Worm (Caenorhabditis elegans) whole organism, late embryonic: ENCODE measurements around the gene ZK105.3.

Experiments used
- C08G9.2 ChIP-seq: sonication (generic microtip); optimal IDR thresholded peaks from 2 replicates; lab custom pipeline; 2016; ENCODE audit warnings: mild to moderate bottlenecking, missing genetic modification characterization, moderate library complexity, missing compliant biosample characterization
- C38D4.7 ChIP-seq: fragments of 200-800 bp; sonication (Bioruptor generic); optimal IDR thresholded peaks from 2 replicates; lab custom pipeline; 2018; ENCODE audit warnings: mild to moderate bottlenecking, missing genetic modification characterization, moderate library complexity, missing compliant biosample characterization
- T23F11.4 ChIP-seq: fragments of 200-800 bp; sonication (Bioruptor generic); optimal IDR thresholded peaks from 2 replicates; lab custom pipeline; 2018; ENCODE audit warnings: mild to moderate bottlenecking, missing genetic modification characterization, missing compliant biosample characterization
- Y22D7AL.16 ChIP-seq: sonication (generic microtip); optimal IDR thresholded peaks from 2 replicates; lab custom pipeline; 2016; ENCODE audit warnings: missing genetic modification characterization, missing compliant biosample characterization
- ceh-18 ChIP-seq: sonication (generic microtip); optimal IDR thresholded peaks from 2 replicates; lab custom pipeline; 2016; ENCODE audit warnings: missing genetic modification characterization, missing compliant biosample characterization
- ceh-34 ChIP-seq: sonication (generic microtip); optimal IDR thresholded peaks from 2 replicates; lab custom pipeline; 2016; ENCODE audit warnings: mild to moderate bottlenecking, missing genetic modification characterization, missing compliant biosample characterization
- ceh-48 ChIP-seq: sonication (generic microtip); optimal IDR thresholded peaks from 2 replicates; lab custom pipeline; 2016; ENCODE audit warnings: missing genetic modification characterization, inconsistent platforms, missing compliant biosample characterization
- gmeb-2 ChIP-seq: sonication (generic microtip); optimal IDR thresholded peaks from 2 replicates; lab custom pipeline; 2016; ENCODE audit warnings: missing genetic modification characterization, inconsistent platforms, missing compliant biosample characterization
- lin-11 ChIP-seq: fragments of 200-800 bp; sonication (Bioruptor generic); optimal IDR thresholded peaks from 2 replicates; lab custom pipeline; 2018; ENCODE audit warnings: mild to moderate bottlenecking, missing genetic modification characterization, missing compliant biosample characterization
- nfya-1 ChIP-seq: sonication (generic microtip); optimal IDR thresholded peaks from 2 replicates; lab custom pipeline; 2017; ENCODE audit warnings: missing genetic modification characterization, mild to moderate bottlenecking, missing compliant biosample characterization, antibody characterized with exemption, moderate library complexity
- pha-2 ChIP-seq: sonication (generic microtip); optimal IDR thresholded peaks from 2 replicates; lab custom pipeline; 2017; ENCODE audit warnings: mild to moderate bottlenecking, missing genetic modification characterization, missing compliant biosample characterization
- pha-4 ChIP-seq: fragments of 150-350 bp; optimal IDR thresholded peaks from 2 replicates; lab custom pipeline; 2018; ENCODE audit warnings: missing biosample characterization, missing genetic modification reagents, missing genetic modification characterization
- ref-2 ChIP-seq: sonication (generic microtip); optimal IDR thresholded peaks from 2 replicates; lab custom pipeline; 2016; ENCODE audit warnings: missing genetic modification characterization, missing compliant biosample characterization
- sdc-2 ChIP-seq: sonication (generic microtip); optimal IDR thresholded peaks from 2 replicates; lab custom pipeline; 2016; ENCODE audit warnings: missing genotype, missing genetic modification characterization, missing compliant biosample characterization
- sox-2 ChIP-seq: fragments of 200-800 bp; sonication (Bioruptor generic); IDR thresholded peaks from 2 replicates; pipeline ENCODE4 v1.3.6; 2022; ENCODE audit warnings: missing genetic modification reagents, missing genetic modification characterization, missing compliant biosample characterization
- tbx-2 ChIP-seq: sonication (generic microtip); optimal IDR thresholded peaks from 2 replicates; lab custom pipeline; 2016; ENCODE audit warnings: missing genetic modification characterization, missing compliant biosample characterization
- unc-42 ChIP-seq: sonication (generic microtip); optimal IDR thresholded peaks from 2 replicates; lab custom pipeline; 2016; ENCODE audit warnings: missing genotype, missing genetic modification characterization, missing compliant biosample characterization
- unc-86 ChIP-seq: sonication (generic microtip); optimal IDR thresholded peaks from 2 replicates; lab custom pipeline; 2016; ENCODE audit warnings: missing genetic modification characterization, missing compliant biosample characterization

The ZK105.3 gene

DNA sequence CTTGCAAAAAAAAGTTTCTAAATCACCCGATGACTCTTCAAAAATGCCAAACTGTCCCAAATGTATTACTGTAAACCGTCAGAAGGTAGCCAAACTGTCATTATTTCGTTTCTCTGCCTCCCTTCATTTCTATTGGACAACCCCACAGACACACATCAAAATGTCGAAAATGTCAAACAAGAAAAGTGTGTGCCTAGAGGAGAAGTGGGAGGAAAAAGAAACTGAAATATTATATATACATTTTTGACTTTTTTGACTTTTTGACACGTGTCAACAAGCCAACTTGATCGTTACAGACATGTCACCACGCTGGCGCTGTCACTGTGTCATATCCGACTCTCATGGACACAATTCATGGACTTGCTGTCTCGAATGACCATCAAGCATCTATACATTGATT is 52.8 kb downstream of the ZK105.3 start:
- TF ChIP-seq sdc-2 (tag; lab: Kevin White, UChicago) = no peak
- TF ChIP-seq pha-4 (tag; lab: Kevin White, UChicago) = no peak
- TF ChIP-seq C08G9.2 (tag; lab: Kevin White, UChicago) = no peak
- TF ChIP-seq ceh-34 (tag; lab: Kevin White, UChicago) = no peak
- no peak for TF ChIP-seq ceh-48 (tag; lab: Kevin White, UChicago)
- TF ChIP-seq gmeb-2 = no peak
- TF ChIP-seq C38D4.7 = no peak
- TF ChIP-seq pha-2 (tag; lab: Kevin White, UChicago) = no peak
- TF ChIP-seq nfya-1 = no peak
- no peak for TF ChIP-seq tbx-2 (tag; lab: Kevin White, UChicago)
- TF ChIP-seq unc-42 = no peak
- no peak for TF ChIP-seq unc-86 (tag; lab: Kevin White, UChicago)
- TF ChIP-seq ceh-18 (tag; lab: Kevin White, UChicago) = no peak
- no peak for TF ChIP-seq Y22D7AL.16 (tag; lab: Kevin White, UChicago)
- no peak for TF ChIP-seq T23F11.4 (GFP tag; lab: Kevin White, UChicago)
- no peak for TF ChIP-seq lin-11 (tag; lab: Kevin White, UChicago)
- no peak for TF ChIP-seq sox-2 (GFP tag; lab: Robert Waterston, UW)
- TF ChIP-seq ref-2 (tag; lab: Kevin White, UChicago) = no peak
